Worm (Caenorhabditis elegans) whole organism, L4 larva: ENCODE data around the gene ptp-5.2.
A peak's percentile ranks its signal among the peaks of the same experiment; 100 is the strongest.

Experiments
- F10B5.3 ChIP-seq: sonication (generic microtip); optimal IDR thresholded peaks from 2 replicates; lab custom pipeline; 2016; ENCODE audit warnings: mild to moderate bottlenecking, missing genetic modification characterization, missing compliant biosample characterization
- F37D6.2 ChIP-seq: sonication (generic microtip); optimal IDR thresholded peaks from 2 replicates; lab custom pipeline; 2016; ENCODE audit warnings: mild to moderate bottlenecking, missing genetic modification characterization, missing compliant biosample characterization
- F44E2.7 ChIP-seq: fragments of 200-800 bp; sonication (Bioruptor generic); IDR thresholded peaks from 2 replicates; pipeline ENCODE4 v2.1.2; 2022; ENCODE audit warnings: missing genetic modification characterization, missing compliant biosample characterization
- F49E8.2 ChIP-seq: sonication (generic microtip); optimal IDR thresholded peaks from 2 replicates; lab custom pipeline; 2016; ENCODE audit warnings: missing compliant biosample characterization, mild to moderate bottlenecking, missing genetic modification characterization, borderline replicate concordance
- R02D3.7 ChIP-seq: fragments of 150-350 bp; sonication (generic microtip); optimal IDR thresholded peaks from 3 replicates; lab custom pipeline; 2014; ENCODE audit warnings: missing biosample characterization, missing genetic modification characterization
- T20F7.1 ChIP-seq: fragments of 200-800 bp; sonication (Bioruptor generic); optimal IDR thresholded peaks from 2 replicates; lab custom pipeline; 2018; ENCODE audit warnings: mild to moderate bottlenecking, missing genetic modification characterization, missing compliant biosample characterization
- T26A8.4 ChIP-seq: fragments of 200-800 bp; sonication (Bioruptor generic); IDR thresholded peaks from 2 replicates; pipeline ENCODE4 v1.3.6; 2022; ENCODE audit warnings: missing genetic modification characterization, missing compliant biosample characterization
- Y48G9A.11 ChIP-seq: fragments of 200-800 bp; sonication (Bioruptor generic); IDR thresholded peaks from 2 replicates; pipeline ENCODE4 v1.3.6; 2022; ENCODE audit warnings: missing genetic modification reagents, missing genetic modification characterization, missing compliant biosample characterization
- ZK337.2 ChIP-seq: fragments of 200-800 bp; sonication (Bioruptor generic); IDR thresholded peaks from 2 replicates; pipeline ENCODE4 v1.3.6; 2022; ENCODE audit warnings: missing genetic modification reagents, missing genetic modification characterization, missing compliant biosample characterization
- ZK546.5 ChIP-seq, 2 experiments: sonication (generic microtip); optimal IDR thresholded peaks; 2 replicates each; lab custom pipeline; 2017; ENCODE audit warnings: missing biosample characterization in 2 of 2, missing genetic modification characterization in 2 of 2
- arid-1 ChIP-seq: fragments of 200-800 bp; sonication (Bioruptor generic); conservative IDR thresholded peaks from 2 replicates; pipeline ENCODE4 v1.3.6; 2022; ENCODE audit warnings: missing genetic modification reagents, missing genetic modification characterization, missing compliant biosample characterization
- ceh-20 ChIP-seq: fragments of 200-800 bp; sonication (Bioruptor generic); IDR thresholded peaks from 2 replicates; pipeline ENCODE4 v1.3.6; 2022; ENCODE audit warnings: missing genetic modification reagents, missing genetic modification characterization, missing compliant biosample characterization
- ceh-44 ChIP-seq: fragments of 200-800 bp; sonication (Bioruptor generic); IDR thresholded peaks from 2 replicates; pipeline ENCODE4 v1.3.6; 2022; ENCODE audit warnings: missing genetic modification reagents, missing genetic modification characterization, missing compliant biosample characterization
- ceh-82 ChIP-seq: sonication (generic microtip); optimal IDR thresholded peaks from 2 replicates; lab custom pipeline; 2017; ENCODE audit warnings: missing biosample characterization, missing genetic modification characterization
- dmd-8 ChIP-seq: fragments of 200-800 bp; sonication (Bioruptor generic); IDR thresholded peaks from 2 replicates; pipeline ENCODE4 v1.3.6; 2022; ENCODE audit warnings: missing genetic modification characterization, missing compliant biosample characterization
- duxl-1 ChIP-seq: sonication (generic microtip); optimal IDR thresholded peaks from 2 replicates; lab custom pipeline; 2016; ENCODE audit warnings: mild to moderate bottlenecking, missing genetic modification characterization, moderate library complexity, missing compliant biosample characterization; ENCODE audit not compliant: poor library complexity
- egl-27 ChIP-seq: sonication (generic microtip); optimal IDR thresholded peaks from 3 replicates; lab custom pipeline; 2017; ENCODE audit warnings: missing biosample characterization, missing genetic modification reagents, missing genetic modification characterization
- fos-1 ChIP-seq: fragments of 150-350 bp; optimal IDR thresholded peaks from 2 replicates; lab custom pipeline; 2014; ENCODE audit warnings: missing biosample characterization, missing genetic modification characterization
- hif-1 ChIP-seq, 2 experiments: sonication (generic microtip); optimal IDR thresholded peaks; 2 replicates each; lab custom pipeline; 2016 to 2017; ENCODE audit warnings: missing compliant biosample characterization in 2 of 2, missing genetic modification characterization in 2 of 2, missing genetic modification reagents in 2 of 2, missing genotype in 2 of 2, mild to moderate bottlenecking in 1 of 2
- hlh-11 ChIP-seq: fragments of 200-800 bp; sonication (Bioruptor generic); optimal IDR thresholded peaks from 2 replicates; lab custom pipeline; 2018; ENCODE audit warnings: mild to moderate bottlenecking, missing genetic modification characterization, missing compliant biosample characterization
- hlh-30 ChIP-seq: sonication (generic microtip); optimal IDR thresholded peaks from 2 replicates; lab custom pipeline; 2017; ENCODE audit warnings: antibody characterized with exemption, mild to moderate bottlenecking, missing genetic modification characterization, missing compliant biosample characterization; ENCODE audit not compliant: insufficient read depth
- jun-1 ChIP-seq: fragments of 150-350 bp; optimal IDR thresholded peaks from 2 replicates; lab custom pipeline; 2014; ENCODE audit warnings: missing biosample characterization, missing genetic modification reagents, missing genetic modification characterization
- lin-13 ChIP-seq: fragments of 150-350 bp; optimal IDR thresholded peaks from 2 replicates; lab custom pipeline; 2014; ENCODE audit warnings: missing biosample characterization, missing genetic modification reagents, missing genetic modification characterization
- lin-29 ChIP-seq: fragments of 200-800 bp; sonication (Bioruptor generic); IDR thresholded peaks from 2 replicates; pipeline ENCODE4 v1.3.6; 2022; ENCODE audit warnings: missing genetic modification reagents, missing genetic modification characterization, missing compliant biosample characterization
- lin-38 ChIP-seq: fragments of 200-800 bp; sonication (Bioruptor generic); IDR thresholded peaks from 2 replicates; pipeline ENCODE4 v1.3.6; 2022; ENCODE audit warnings: missing genetic modification reagents, missing genetic modification characterization, missing compliant biosample characterization
- madf-5 ChIP-seq, 2 experiments: fragments of 200-800 bp; sonication (Bioruptor generic); IDR thresholded peaks; 2 replicates each; pipeline ENCODE4 v1.3.6; 2022; ENCODE audit warnings: missing compliant biosample characterization in 2 of 2, missing genetic modification characterization in 2 of 2
- mep-1 ChIP-seq: fragments of 150-350 bp; sonication (generic microtip); optimal IDR thresholded peaks from 3 replicates; lab custom pipeline; 2014; ENCODE audit warnings: missing biosample characterization, missing genetic modification characterization
- mxl-2 ChIP-seq: fragments of 200-800 bp; sonication (Bioruptor generic); conservative IDR thresholded peaks from 2 replicates; pipeline ENCODE4 v1.3.6; 2022; ENCODE audit warnings: missing genetic modification reagents, missing genetic modification characterization, missing compliant biosample characterization
- mxl-3 ChIP-seq: fragments of 200-800 bp; sonication (Bioruptor generic); optimal IDR thresholded peaks from 2 replicates; lab custom pipeline; 2018; ENCODE audit warnings: mild to moderate bottlenecking, missing genetic modification characterization, missing compliant biosample characterization
- nhr-10 ChIP-seq: fragments of 150-350 bp; optimal IDR thresholded peaks from 2 replicates; lab custom pipeline; 2014; ENCODE audit warnings: missing biosample characterization, missing genetic modification characterization
- nhr-102 ChIP-seq: sonication (generic microtip); optimal IDR thresholded peaks from 2 replicates; lab custom pipeline; 2016; ENCODE audit warnings: mild to moderate bottlenecking, missing genetic modification characterization, moderate library complexity, missing compliant biosample characterization
- nhr-111 ChIP-seq: fragments of 200-800 bp; sonication (Bioruptor generic); optimal IDR thresholded peaks from 2 replicates; lab custom pipeline; 2018; ENCODE audit warnings: mild to moderate bottlenecking, missing genetic modification characterization, missing compliant biosample characterization
- nhr-237 ChIP-seq: sonication (generic microtip); optimal IDR thresholded peaks from 2 replicates; lab custom pipeline; 2017; ENCODE audit warnings: missing biosample characterization, missing genetic modification characterization
- nhr-41 ChIP-seq: fragments of 200-800 bp; sonication (Bioruptor generic); IDR thresholded peaks from 2 replicates; pipeline ENCODE4 v1.3.6; 2022; ENCODE audit warnings: missing genetic modification reagents, missing genetic modification characterization, missing compliant biosample characterization
- nhr-42 ChIP-seq: fragments of 200-800 bp; sonication (Bioruptor generic); IDR thresholded peaks from 2 replicates; pipeline ENCODE4 v1.3.6; 2022; ENCODE audit warnings: missing genetic modification characterization, missing compliant biosample characterization
- nhr-77 ChIP-seq: fragments of 150-350 bp; optimal IDR thresholded peaks from 2 replicates; lab custom pipeline; 2014; ENCODE audit warnings: missing biosample characterization, missing genetic modification characterization
- pha-4 ChIP-seq, 2 experiments: fragments of 150-350 bp in 1 of 2; fragments of 200-800 bp in 1 of 2; sonication (Bioruptor generic) in 1 of 2; IDR thresholded peaks in 1 of 2; optimal IDR thresholded peaks in 1 of 2; 2 replicates each; pipeline versions ENCODE4 v1.3.6 to Lab custom; 2014 to 2022; ENCODE audit warnings: missing genetic modification characterization in 2 of 2, missing genetic modification reagents in 2 of 2, missing biosample characterization in 1 of 2, missing compliant biosample characterization in 1 of 2
- saeg-2 ChIP-seq: fragments of 200-800 bp; sonication (Bioruptor generic); IDR thresholded peaks from 2 replicates; pipeline ENCODE4 v1.3.6; 2022; ENCODE audit warnings: missing genetic modification reagents, missing genetic modification characterization, missing compliant biosample characterization
- snpc-1.2 ChIP-seq: fragments of 200-800 bp; sonication (Bioruptor generic); IDR thresholded peaks from 2 replicates; pipeline ENCODE4 v1.3.6; 2022; ENCODE audit warnings: missing genetic modification reagents, missing genetic modification characterization, missing compliant biosample characterization
- snpc-4 ChIP-seq: fragments of 150-350 bp; optimal IDR thresholded peaks from 2 replicates; lab custom pipeline; 2014; ENCODE audit warnings: missing biosample characterization, missing genetic modification characterization
- spr-1 ChIP-seq: sonication (generic microtip); optimal IDR thresholded peaks from 2 replicates; lab custom pipeline; 2016; ENCODE audit warnings: mild to moderate bottlenecking, missing genetic modification characterization, missing compliant biosample characterization
- tag-97 ChIP-seq: fragments of 200-800 bp; sonication (Bioruptor generic); IDR thresholded peaks from 2 replicates; pipeline ENCODE4 v1.3.6; 2022; ENCODE audit warnings: missing genetic modification characterization, missing compliant biosample characterization
- tra-1 ChIP-seq: fragments of 200-800 bp; sonication (Bioruptor generic); IDR thresholded peaks from 2 replicates; pipeline ENCODE4 v1.3.6; 2022; ENCODE audit warnings: missing genetic modification reagents, missing genetic modification characterization, missing compliant biosample characterization
- unc-39 ChIP-seq: sonication (generic microtip); optimal IDR thresholded peaks from 2 replicates; lab custom pipeline; 2017; ENCODE audit warnings: missing biosample characterization, missing genetic modification characterization
- zag-1 ChIP-seq: fragments of 150-350 bp; optimal IDR thresholded peaks from 2 replicates; lab custom pipeline; 2014; ENCODE audit warnings: missing biosample characterization, missing genetic modification characterization
- zfp-2 ChIP-seq: sonication (generic microtip); optimal IDR thresholded peaks from 2 replicates; lab custom pipeline; 2016; ENCODE audit warnings: mild to moderate bottlenecking, missing genetic modification characterization, missing compliant biosample characterization
- zip-11 ChIP-seq: fragments of 200-800 bp; sonication (Bioruptor generic); IDR thresholded peaks from 2 replicates; pipeline ENCODE4 v1.3.6; 2022; ENCODE audit warnings: missing genetic modification characterization, missing compliant biosample characterization
- zip-2 ChIP-seq: fragments of 150-350 bp; optimal IDR thresholded peaks from 2 replicates; lab custom pipeline; 2014; ENCODE audit warnings: missing biosample characterization, missing genetic modification characterization
- ztf-11 ChIP-seq: fragments of 150-350 bp; optimal IDR thresholded peaks from 2 replicates; lab custom pipeline; 2014; ENCODE audit warnings: missing biosample characterization, missing genetic modification characterization
- ztf-7 ChIP-seq: fragments of 150-350 bp; optimal IDR thresholded peaks from 2 replicates; lab custom pipeline; 2014; ENCODE audit warnings: missing biosample characterization, missing genetic modification characterization

ptp-5.2 gene

DNA sequence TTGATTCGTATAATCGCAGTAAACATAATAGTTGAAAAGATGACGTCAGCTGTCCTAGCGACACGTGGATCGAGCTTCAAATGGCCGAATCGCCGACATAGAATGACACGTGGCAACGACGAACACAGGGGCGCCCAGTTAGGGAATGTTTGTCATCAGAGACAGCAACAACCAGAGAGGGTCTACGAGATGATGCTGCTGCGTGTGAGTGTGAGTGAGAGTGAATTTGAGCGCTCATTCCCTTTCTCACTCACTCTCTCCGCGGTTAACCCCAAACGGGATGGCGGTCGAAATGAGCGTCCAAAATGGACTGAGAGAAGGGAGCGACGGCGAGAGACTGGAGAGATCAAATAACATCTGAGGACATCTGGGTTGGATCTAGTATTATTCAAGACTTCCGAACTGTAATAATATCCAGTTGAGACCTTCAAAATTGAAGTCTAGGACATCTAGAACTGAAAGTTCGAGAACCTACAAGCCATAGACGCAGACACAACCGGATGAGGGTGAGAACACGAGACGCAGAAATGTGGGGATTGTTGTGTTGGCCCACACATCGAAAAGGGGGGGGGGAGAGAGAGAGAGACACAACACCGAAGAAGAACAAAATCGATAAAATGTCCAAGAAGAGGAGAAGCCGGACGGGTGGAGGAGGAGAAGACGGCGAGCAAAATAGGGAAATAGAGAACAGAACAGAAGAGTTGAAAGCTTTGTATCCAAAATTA lies 33.3 kb upstream of the ptp-5.2 start (continued):
- peak; percentile 14; the same call in 1 of the 2 replicates for TF ChIP-seq pha-4 (GFP tag; IDR thresholded peaks at IDR 0.05; lab: Robert Waterston, UW)
- no peak for TF ChIP-seq pha-4 (tag; optimal IDR thresholded peaks at IDR 0.05; lab: Kevin White, UChicago)
- TF ChIP-seq lin-38, result peak; percentile 40; the same call in 1 of the 2 replicates
- no peak for TF ChIP-seq ZK337.2 (GFP tag; lab: Robert Waterston, UW)
- no peak for TF ChIP-seq tra-1 (GFP tag; lab: Robert Waterston, UW)
- TF ChIP-seq nhr-10 (tag; lab: Kevin White, UChicago), result no peak
- TF ChIP-seq lin-29 (GFP tag; lab: Robert Waterston, UW), result no peak
- TF ChIP-seq ceh-20 (GFP tag; lab: Robert Waterston, UW), result peak; percentile 36; the same call in 1 of the 2 replicates
- peak; percentile 52 for TF ChIP-seq F37D6.2 (tag; lab: Kevin White, UChicago)
- TF ChIP-seq ceh-82 (tag; lab: Kevin White, UChicago), result no peak
- no peak for TF ChIP-seq lin-13
- TF ChIP-seq nhr-237 (tag; lab: Kevin White, UChicago), result no peak
- no peak for TF ChIP-seq zip-2 (tag; lab: Kevin White, UChicago)
- TF ChIP-seq nhr-77 (tag; lab: Kevin White, UChicago), result peak; percentile 69
- no peak for TF ChIP-seq nhr-111 (GFP tag; lab: Kevin White, UChicago)
- no peak for TF ChIP-seq zip-11 (GFP tag; lab: Robert Waterston, UW)
- no peak for TF ChIP-seq madf-5 (GFP tag; IDR thresholded peaks at IDR 0.05; lab: Robert Waterston, UW)
- TF ChIP-seq arid-1, result 0 out of 2 replicates have a peak, but pooled peaks have one; percentile 7
- no peak for TF ChIP-seq R02D3.7 (tag; lab: Kevin White, UChicago)
- peak; percentile 16 for TF ChIP-seq T20F7.1
- TF ChIP-seq ceh-44 (GFP tag; lab: Robert Waterston, UW), result no peak
- TF ChIP-seq fos-1 (tag; lab: Kevin White, UChicago), result no peak
- peak; percentile 93 for TF ChIP-seq mxl-3 (GFP tag; lab: Kevin White, UChicago)
- no peak for TF ChIP-seq ZK546.5 (tag; optimal IDR thresholded peaks at IDR 0.05; lab: Kevin White, UChicago)
- peak; percentile 94 for TF ChIP-seq hlh-30 (tag; lab: Kevin White, UChicago)
- no peak for TF ChIP-seq dmd-8 (GFP tag; lab: Robert Waterston, UW)
- TF ChIP-seq hlh-11 (tag; lab: Kevin White, UChicago), result peak; percentile 75
- TF ChIP-seq Y48G9A.11, result no peak
- TF ChIP-seq tag-97, result no peak
- no peak for TF ChIP-seq snpc-4
- no peak for TF ChIP-seq zfp-2 (tag; lab: Kevin White, UChicago)
- TF ChIP-seq T26A8.4 (GFP tag; lab: Robert Waterston, UW), result 0 out of 2 replicates have a peak, but pooled peaks have one; percentile 7
- no peak for TF ChIP-seq jun-1 (tag; lab: Kevin White, UChicago)
- TF ChIP-seq nhr-42 (GFP tag; lab: Robert Waterston, UW), result no peak
- TF ChIP-seq egl-27 (tag; lab: Kevin White, UChicago), result no peak
- TF ChIP-seq F10B5.3 (tag; lab: Kevin White, UChicago), result no peak
- no peak for TF ChIP-seq snpc-1.2 (GFP tag; lab: Robert Waterston, UW)
- no peak for TF ChIP-seq unc-39 (tag; lab: Kevin White, UChicago)
- TF ChIP-seq spr-1 (tag; lab: Kevin White, UChicago), result no peak
- no peak for TF ChIP-seq F44E2.7 (GFP tag; lab: Robert Waterston, UW)
- no peak for TF ChIP-seq F49E8.2 (tag; lab: Kevin White, UChicago)
- TF ChIP-seq mep-1 (tag; lab: Kevin White, UChicago), result peak; percentile 89
- TF ChIP-seq hif-1 (tag; optimal IDR thresholded peaks at IDR 0.05; lab: Kevin White, UChicago), result peak in 1 of 2 experiments; percentile 7
- TF ChIP-seq nhr-41 (GFP tag; lab: Robert Waterston, UW), result no peak
- TF ChIP-seq saeg-2 (GFP tag; lab: Robert Waterston, UW), result 0 out of 2 replicates have a peak, but pooled peaks have one; percentile 5
- TF ChIP-seq ztf-11 (tag; lab: Kevin White, UChicago), result no peak
- TF ChIP-seq zag-1, result no peak
- peak; percentile 18 for TF ChIP-seq duxl-1
- peak; percentile 36 for TF ChIP-seq nhr-102
- no peak for TF ChIP-seq mxl-2 (GFP tag; lab: Robert Waterston, UW)
- no peak for TF ChIP-seq ztf-7 (tag; lab: Kevin White, UChicago)
